Fruit fly (Drosophila melanogaster) whole organism, wandering third instar larva: ENCODE measurements around the gene TwdlP.
A peak's percentile ranks its signal among the peaks of the same experiment; 100 is the strongest.

Experiments
- Hr78 ChIP-seq: fragments of >200 bp; optimal IDR thresholded peaks from 2 replicates; lab custom pipeline; 2017; ENCODE audit warnings: missing biosample characterization, missing genetic modification characterization
- Jra ChIP-seq: sonication (Bioruptor generic); optimal IDR thresholded peaks from 2 replicates; lab custom pipeline; 2016; ENCODE audit warnings: missing biosample characterization, missing genetic modification characterization
- dmrt93B ChIP-seq: fragments of 200-800 bp; sonication (Bioruptor generic); optimal IDR thresholded peaks from 2 replicates; lab custom pipeline; 2018; ENCODE audit warnings: missing biosample characterization, mild to moderate bottlenecking, missing genetic modification characterization
- pan ChIP-seq: fragments of >200 bp; optimal IDR thresholded peaks from 2 replicates; lab custom pipeline; 2017
- sv ChIP-seq: fragments of 200-800 bp; sonication (Bioruptor generic); optimal IDR thresholded peaks from 3 replicates; lab custom pipeline; 2016; ENCODE audit warnings: missing biosample characterization, missing genetic modification characterization

dm6 chr3R:26588158-26588584 is 33.0 kb downstream of the TwdlP start:
- no peak for TF ChIP-seq dmrt93B (GFP tag; lab: Kevin White, UChicago)
- TF ChIP-seq Hr78 (GFP tag; lab: Kevin White, UChicago), result no peak
- no peak for TF ChIP-seq pan (lab: Kevin White, UChicago)
- peak; percentile 47 for TF ChIP-seq Jra (GFP tag; lab: Kevin White, UChicago)
- TF ChIP-seq sv (GFP tag; lab: Kevin White, UChicago), result no peak
